Fruit fly (Drosophila melanogaster) whole organism, adult: ENCODE measurements around the gene CG32669.

Experiments
- CG11617 ChIP-seq: fragments of 200-800 bp; sonication (Bioruptor generic); optimal IDR thresholded peaks from 2 replicates; lab custom pipeline; 2017; ENCODE audit warnings: mild to moderate bottlenecking, missing biosample characterization, missing genetic modification reagents, missing genetic modification characterization
- CG12768 ChIP-seq: fragments of 200-800 bp; sonication (Bioruptor generic); optimal IDR thresholded peaks from 2 replicates; lab custom pipeline; 2017; ENCODE audit warnings: missing biosample characterization, missing genetic modification characterization, mild to moderate bottlenecking, moderate library complexity, missing genetic modification reagents
- CG1620 ChIP-seq: fragments of 200-800 bp; sonication (Bioruptor generic); optimal IDR thresholded peaks from 2 replicates; lab custom pipeline; 2016; ENCODE audit warnings: missing biosample characterization, missing genetic modification characterization
- CG33017 ChIP-seq: fragments of 200-800 bp; sonication (Bioruptor generic); optimal IDR thresholded peaks from 2 replicates; lab custom pipeline; 2018; ENCODE audit warnings: missing biosample characterization, mild to moderate bottlenecking, missing genetic modification characterization, moderate library complexity
- cnc ChIP-seq, 2 experiments: fragments of >200 bp; optimal IDR thresholded peaks; 2 replicates each; lab custom pipeline; 2017
- toe ChIP-seq: fragments of 200-800 bp; sonication (Bioruptor generic); optimal IDR thresholded peaks from 2 replicates; lab custom pipeline; 2016; ENCODE audit warnings: missing biosample characterization, missing genetic modification characterization

dm6 chrX:10877087-10877935 is 32.4 kb upstream of the CG32669 start, which contains the start of gene CG1637:
- TF ChIP-seq CG33017 (tag; lab: Kevin White, UChicago) (peak; percentile 38), cnc (optimal IDR thresholded peaks at IDR 0.05; lab: Kevin White, UChicago) (no peak), CG12768 (GFP tag; lab: Kevin White, UChicago) (no peak), toe (GFP tag; lab: Kevin White, UChicago) (no peak), CG11617 (GFP tag; lab: Kevin White, UChicago) (peak; percentile 36), CG1620 (GFP tag; lab: Kevin White, UChicago) (no peak)
